Fruit fly (Drosophila melanogaster) whole organism, pupa: ENCODE data around the gene La.

Source experiments
- CG8301 ChIP-seq: fragments of 200-800 bp; sonication (Bioruptor generic); optimal IDR thresholded peaks from 2 replicates; lab custom pipeline; 2018; ENCODE audit warnings: missing biosample characterization, mild to moderate bottlenecking, missing genetic modification characterization
- Pif1A ChIP-seq: fragments of 200-800 bp; sonication (Bioruptor generic); optimal IDR thresholded peaks from 3 replicates; lab custom pipeline; 2016; ENCODE audit warnings: missing biosample characterization, missing genetic modification characterization
- Pif1B ChIP-seq: fragments of 200-800 bp; sonication (Bioruptor generic); optimal IDR thresholded peaks from 3 replicates; lab custom pipeline; 2016; ENCODE audit warnings: missing biosample characterization, missing genetic modification characterization
- Snoo ChIP-seq: fragments of 200-800 bp; sonication (Bioruptor generic); optimal IDR thresholded peaks from 3 replicates; lab custom pipeline; 2017; ENCODE audit warnings: missing biosample characterization, mild to moderate bottlenecking, missing genetic modification characterization, inconsistent platforms

DNA sequence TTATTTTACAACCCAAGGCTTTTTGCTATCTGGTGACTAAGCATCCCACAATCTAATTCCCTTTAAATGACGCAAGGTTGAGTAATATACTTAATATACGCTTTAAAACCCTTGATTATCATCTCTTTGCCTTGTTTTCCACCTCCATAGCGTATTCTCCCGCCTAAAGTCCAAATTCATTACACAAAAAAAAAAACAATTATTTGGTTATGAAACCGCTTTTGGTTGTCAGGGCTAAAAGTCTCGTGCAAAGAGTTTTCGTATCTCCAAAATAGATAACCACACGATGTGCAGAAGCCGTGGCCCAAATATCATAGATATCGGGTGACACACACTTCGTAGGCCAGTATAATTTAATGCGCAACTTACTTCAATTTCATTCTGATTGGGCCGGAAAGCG, 24.4 kb downstream of the La start:
- no peak for TF ChIP-seq CG8301 (tag; lab: Kevin White, UChicago)
- no peak for TF ChIP-seq Snoo
- no peak for TF ChIP-seq Pif1A (GFP tag; lab: Kevin White, UChicago)
- no peak for TF ChIP-seq Pif1B (GFP tag; lab: Kevin White, UChicago)
